Fruit fly (Drosophila melanogaster): ENCODE measurements around the gene CG34126.

DNA sequence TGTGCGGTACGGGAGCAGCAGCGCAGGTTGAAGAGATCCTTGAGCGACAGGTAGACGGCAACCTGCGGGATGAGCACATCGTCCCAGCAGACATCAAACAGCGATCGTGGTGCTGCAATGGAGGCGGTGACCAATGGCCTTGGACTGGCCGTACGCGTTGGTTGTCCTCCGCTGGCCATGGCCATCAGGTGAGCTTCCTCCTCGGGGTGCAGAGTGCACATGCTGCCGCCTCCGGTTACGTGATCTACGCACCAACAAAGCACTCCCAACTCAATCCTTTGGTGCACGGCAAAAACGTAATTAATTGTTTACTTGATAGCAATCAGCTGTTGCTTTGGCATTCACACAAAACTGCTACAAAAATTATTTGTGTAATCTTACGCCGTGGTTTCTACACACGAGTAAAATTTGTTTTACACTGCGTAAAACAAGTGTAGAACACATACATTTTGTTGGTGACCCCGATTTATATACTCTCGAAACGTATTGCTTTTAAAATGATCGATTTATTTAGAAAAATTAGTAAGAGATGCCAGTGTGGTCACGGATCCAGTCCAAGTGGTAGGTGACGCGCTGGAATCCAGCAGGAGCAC is 31.9 kb upstream of the CG34126 start, which contains the start of gene jet:
- TF ChIP-seq CG8478 (optimal IDR thresholded peaks at IDR 0.05) (no peak), CTCF (optimal IDR thresholded peaks at IDR 0.05) (peak in 1 of 2 experiments; percentile 41)
